Worm (Caenorhabditis elegans) whole organism, L4 larva: ENCODE measurements around the gene R05G9.5.

Experiments
- F49E8.2 ChIP-seq: sonication (generic microtip); optimal IDR thresholded peaks from 2 replicates; lab custom pipeline; 2016; ENCODE audit warnings: missing compliant biosample characterization, mild to moderate bottlenecking, missing genetic modification characterization, borderline replicate concordance
- Y5F2A.4 ChIP-seq: fragments of 200-800 bp; sonication (Bioruptor generic); optimal IDR thresholded peaks from 2 replicates; lab custom pipeline; 2018; ENCODE audit warnings: mild to moderate bottlenecking, missing genetic modification characterization, missing compliant biosample characterization
- dpl-1 ChIP-seq: fragments of 150-350 bp; optimal IDR thresholded peaks from 2 replicates; lab custom pipeline; 2014; ENCODE audit warnings: missing biosample characterization, missing genetic modification reagents, missing genetic modification characterization
- egl-27 ChIP-seq: sonication (generic microtip); optimal IDR thresholded peaks from 3 replicates; lab custom pipeline; 2017; ENCODE audit warnings: missing biosample characterization, missing genetic modification reagents, missing genetic modification characterization
- hif-1 ChIP-seq, 2 experiments: sonication (generic microtip); optimal IDR thresholded peaks; 2 replicates each; lab custom pipeline; 2016 to 2017; ENCODE audit warnings: missing compliant biosample characterization in 2 of 2, missing genetic modification characterization in 2 of 2, missing genetic modification reagents in 2 of 2, missing genotype in 2 of 2, mild to moderate bottlenecking in 1 of 2
- jun-1 ChIP-seq: fragments of 150-350 bp; optimal IDR thresholded peaks from 2 replicates; lab custom pipeline; 2014; ENCODE audit warnings: missing biosample characterization, missing genetic modification reagents, missing genetic modification characterization
- lin-39 ChIP-seq: fragments of 150-350 bp; optimal IDR thresholded peaks from 2 replicates; lab custom pipeline; 2014; ENCODE audit warnings: missing biosample characterization, missing genetic modification reagents, missing genetic modification characterization
- mdl-1 ChIP-seq, 2 experiments: fragments of 150-350 bp in 1 of 2; sonication (generic microtip) in 1 of 2; optimal IDR thresholded peaks; 2 replicates each; lab custom pipeline; 2014 to 2017; ENCODE audit warnings: missing biosample characterization in 2 of 2, missing genetic modification characterization in 2 of 2
- saeg-2 ChIP-seq: fragments of 200-800 bp; sonication (Bioruptor generic); IDR thresholded peaks from 2 replicates; pipeline ENCODE4 v1.3.6; 2022; ENCODE audit warnings: missing genetic modification reagents, missing genetic modification characterization, missing compliant biosample characterization
- unc-130 ChIP-seq: sonication (generic microtip); optimal IDR thresholded peaks from 2 replicates; lab custom pipeline; 2016; ENCODE audit warnings: missing genetic modification reagents, missing genetic modification characterization, missing compliant biosample characterization
- unc-62 ChIP-seq, 3 experiments: fragments of 150-350 bp in 1 of 3; sonication (generic microtip); optimal IDR thresholded peaks in 2 of 3; peaks in 1 of 3; 1 replicate in 1 of 3; 2 replicates in 2 of 3; lab custom pipeline; 2014 to 2017; ENCODE audit warnings: missing biosample characterization in 3 of 3, missing genetic modification characterization in 3 of 3, missing genetic modification reagents in 3 of 3, missing genotype in 1 of 3
- zip-2 ChIP-seq: fragments of 150-350 bp; optimal IDR thresholded peaks from 2 replicates; lab custom pipeline; 2014; ENCODE audit warnings: missing biosample characterization, missing genetic modification characterization

DNA sequence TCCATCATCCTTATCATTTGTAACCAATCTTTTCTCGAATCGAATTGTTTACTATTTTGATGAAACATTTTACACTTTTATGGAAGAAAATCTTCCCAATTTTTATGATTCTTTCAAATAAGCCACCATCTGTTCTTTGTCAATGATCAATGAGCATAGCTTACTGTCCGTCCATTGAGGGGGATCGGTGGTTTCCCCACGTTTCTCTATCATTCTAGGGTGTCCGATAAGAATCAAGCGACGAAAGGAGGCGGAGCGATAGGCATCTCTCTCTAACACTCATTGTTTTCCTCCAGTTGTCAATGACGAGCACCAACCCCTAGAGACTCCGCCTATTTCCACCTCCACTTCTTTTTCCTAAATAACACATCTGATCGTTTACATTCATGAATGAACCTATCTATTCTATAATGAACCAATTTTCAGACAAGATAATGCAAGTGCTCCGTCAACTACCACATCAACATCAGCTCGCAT, 24.5 kb upstream of the R05G9.5 start, which contains the start of gene C56E6.2:
- no peak for TF ChIP-seq zip-2
- no peak for TF ChIP-seq egl-27
- TF ChIP-seq mdl-1 (tag; optimal IDR thresholded peaks at IDR 0.05; lab: Kevin White, UChicago): no peak
- no peak for TF ChIP-seq F49E8.2
- no peak for TF ChIP-seq saeg-2 (GFP tag; lab: Robert Waterston, UW)
- TF ChIP-seq unc-62 (GFP tag; optimal IDR thresholded peaks at IDR 0.05 in 1 of 2; lab: Kevin White, UChicago): no peak
- TF ChIP-seq unc-62 (tag; optimal IDR thresholded peaks at IDR 0.05; lab: Kevin White, UChicago): no peak
- no peak for TF ChIP-seq dpl-1 (GFP tag; lab: Kevin White, UChicago)
- TF ChIP-seq Y5F2A.4 (GFP tag; lab: Kevin White, UChicago): no peak
- no peak for TF ChIP-seq jun-1
- no peak for TF ChIP-seq hif-1 (tag; optimal IDR thresholded peaks at IDR 0.05; lab: Kevin White, UChicago)
- TF ChIP-seq unc-130 (GFP tag; lab: Kevin White, UChicago): no peak
- no peak for TF ChIP-seq lin-39 (tag; lab: Kevin White, UChicago)
